Worm (Caenorhabditis elegans): ENCODE results near the gene F52E1.2.
"Not testable (repeated sequence)": the region's sequence is repeated elsewhere in the genome, so short reads cannot be mapped to it uniquely, and the experiment has no call there.

ce11 chrV:8431295-8431694 lies 20.9 kb downstream of the F52E1.2 start:
- TF ChIP-seq tab-1 (GFP tag; IDR thresholded peaks at IDR 0.05) (peak; percentile 83; the same call in 1 of the 2 replicates), ref-1 (GFP tag; conservative IDR thresholded peaks at IDR 0.05) (peak; percentile 71), T22C8.4 (GFP tag; IDR thresholded peaks at IDR 0.05) (peak; percentile 72), ztf-29 (GFP tag; IDR thresholded peaks at IDR 0.05) (0 out of 2 replicates have a peak, but pooled peaks have one; percentile 35), flt-1 (GFP tag; IDR thresholded peaks at IDR 0.05) (peak; percentile 82), ztf-23 (GFP tag; IDR thresholded peaks at IDR 0.05) (peak; percentile 70; the same call in 1 of the 2 replicates)
- TF ChIP-seq klf-2 (GFP tag; conservative IDR thresholded peaks at IDR 0.05); cog-1 (tag; optimal IDR thresholded peaks at IDR 0.05); med-1 (GFP tag; optimal IDR thresholded peaks at IDR 0.05; ENCODE audit: insufficient read depth): not testable (repeated sequence)
